Fruit fly (Drosophila melanogaster): ENCODE results near the gene NimA.

The NimA gene

dm6 chr2L:13957239-13957638, at the start of gene NimA:
Gene NimA (plus strand): TSS chr2L:13957539.
- TF ChIP-seq CTCF (optimal IDR thresholded peaks at IDR 0.05) = no peak
- no peak for TF ChIP-seq CG8478 (optimal IDR thresholded peaks at IDR 0.05)

- no peak for TF ChIP-seq CTCF (optimal IDR thresholded peaks at IDR 0.05)
- no peak for TF ChIP-seq CG8478 (optimal IDR thresholded peaks at IDR 0.05)
These were observed 48.3 kb upstream of the NimA start, which contains the start of gene Ance-2 for dm6 chr2L:13909033-13909432. Gene Ance-2 (plus strand): TSS chr2L:13909333.

- TF ChIP-seq CG8478 (optimal IDR thresholded peaks at IDR 0.05) (no peak), CTCF (optimal IDR thresholded peaks at IDR 0.05) (no peak)
These were observed 45.6 kb upstream of the NimA start, which contains the start of gene Acyp for dm6 chr2L:13911783-13912182. Gene Acyp (plus strand): TSS chr2L:13912083.

dm6 chr2L:13914425-13914824, 42.9 kb upstream of the NimA start, which contains the start of gene Ance-3:
Gene Ance-3 (plus strand): TSS chr2L:13914725.
- TF ChIP-seq CTCF (optimal IDR thresholded peaks at IDR 0.05) = no peak
- TF ChIP-seq CG8478 (optimal IDR thresholded peaks at IDR 0.05) = no peak

- no peak for TF ChIP-seq CG8478 (optimal IDR thresholded peaks at IDR 0.05)
- no peak for TF ChIP-seq CTCF (optimal IDR thresholded peaks at IDR 0.05)
These were observed 33.9 kb upstream of the NimA start, which contains the start of gene Vajk1 for dm6 chr2L:13923453-13923852. Gene Vajk1 (minus strand): TSS chr2L:13923553.

- TF ChIP-seq CG8478 (optimal IDR thresholded peaks at IDR 0.05) = no peak
- TF ChIP-seq CTCF (optimal IDR thresholded peaks at IDR 0.05) = no peak
These were observed 33.4 kb upstream of the NimA start for dm6 chr2L:13923984-13924383.

dm6 chr2L:13925699-13926098, 31.6 kb upstream of the NimA start:
- TF ChIP-seq CTCF (optimal IDR thresholded peaks at IDR 0.05) (no peak), CG8478 (optimal IDR thresholded peaks at IDR 0.05) (no peak)

- no peak for TF ChIP-seq CTCF (optimal IDR thresholded peaks at IDR 0.05)
These were observed 28.9 kb upstream of the NimA start for dm6 chr2L:13928461-13928860.

- TF ChIP-seq CG8478 (optimal IDR thresholded peaks at IDR 0.05) (no peak), CTCF (optimal IDR thresholded peaks at IDR 0.05) (no peak)
These were observed 26.0 kb upstream of the NimA start, which contains the start of gene CG42711 for dm6 chr2L:13931318-13931717. Gene CG42711 (minus strand): TSS chr2L:13931362.

- TF ChIP-seq CTCF (optimal IDR thresholded peaks at IDR 0.05) (no peak), CG8478 (optimal IDR thresholded peaks at IDR 0.05) (no peak)
These were observed 22.7 kb upstream of the NimA start, which contains the start of gene Vajk2 for dm6 chr2L:13934542-13935065. Gene Vajk2 (minus strand): TSS chr2L:13934692.

dm6 chr2L:13947476-13947875, 9.9 kb upstream of the NimA start, which contains the start of gene Vajk3:
Gene Vajk3 (minus strand): TSS chr2L:13947476.
- TF ChIP-seq CTCF (optimal IDR thresholded peaks at IDR 0.05) = no peak
- no peak for TF ChIP-seq CG8478 (optimal IDR thresholded peaks at IDR 0.05)

dm6 chr2L:13949789-13950188, 7.5 kb upstream of the NimA start:
- no peak for TF ChIP-seq CG8478 (optimal IDR thresholded peaks at IDR 0.05)
- TF ChIP-seq CTCF (optimal IDR thresholded peaks at IDR 0.05) = no peak

- TF ChIP-seq CG8478 (optimal IDR thresholded peaks at IDR 0.05) (no peak), CTCF (optimal IDR thresholded peaks at IDR 0.05) (no peak)
These were observed 1.6 kb upstream of the NimA start for dm6 chr2L:13955775-13956174.

dm6 chr2L:13960399-13960798, 3.1 kb downstream of the NimA start:
- TF ChIP-seq CG8478 (optimal IDR thresholded peaks at IDR 0.05) (no peak), CTCF (optimal IDR thresholded peaks at IDR 0.05) (no peak)

- no peak for TF ChIP-seq CG8478 (optimal IDR thresholded peaks at IDR 0.05)
- TF ChIP-seq CTCF (optimal IDR thresholded peaks at IDR 0.05) = no peak
These were observed 6.3 kb downstream of the NimA start, which contains the start of gene NimB1 for dm6 chr2L:13963467-13964122. Gene NimB1 (plus strand): TSS chr2L:13963507.

dm6 chr2L:13966732-13967316, 9.5 kb downstream of the NimA start, which contains the start of gene NimB2:
Gene NimB2 (minus strand): TSS chr2L:13967018.
- TF ChIP-seq CTCF (optimal IDR thresholded peaks at IDR 0.05) (no peak), CG8478 (optimal IDR thresholded peaks at IDR 0.05) (no peak)

All from S2 (cell line).